Worm (Caenorhabditis elegans): Measurements from ENCODE around the gene nas-27.

DNA sequence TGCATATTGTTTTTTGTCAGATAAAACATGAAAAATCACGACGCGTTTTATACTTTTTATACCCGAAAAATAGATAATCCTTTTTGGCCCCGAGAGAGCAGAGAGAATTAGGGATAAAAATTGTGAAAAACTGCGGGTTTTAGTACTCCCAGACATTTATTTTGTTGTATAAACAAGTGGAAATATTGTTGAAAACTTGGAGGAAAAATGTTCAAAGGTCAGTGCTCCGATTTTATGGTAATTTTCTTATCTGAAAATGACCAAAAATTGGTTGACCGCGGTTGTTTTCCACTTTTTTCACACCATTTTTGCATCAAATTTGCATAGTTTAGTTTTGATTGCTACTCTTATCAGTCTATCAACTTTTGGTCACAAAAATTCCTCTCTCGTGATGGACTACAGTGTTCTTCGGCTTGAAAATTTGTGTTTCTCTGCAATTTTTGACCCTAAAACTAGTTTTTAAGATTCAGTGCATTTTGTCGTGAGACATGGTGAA is 7.0 kb downstream of the nas-27 start, which contains the start of gene dlhd-1:
- TF ChIP-seq flt-1 (GFP tag; IDR thresholded peaks at IDR 0.05): no peak
- TF ChIP-seq cog-1 (tag; optimal IDR thresholded peaks at IDR 0.05): no peak
- TF ChIP-seq ref-1 (GFP tag; conservative IDR thresholded peaks at IDR 0.05): no peak
- TF ChIP-seq med-1 (GFP tag; optimal IDR thresholded peaks at IDR 0.05; ENCODE audit: insufficient read depth): no peak
- no peak for TF ChIP-seq tab-1 (GFP tag; IDR thresholded peaks at IDR 0.05)
- no peak for TF ChIP-seq T22C8.4 (GFP tag; IDR thresholded peaks at IDR 0.05)
- no peak for TF ChIP-seq ztf-23 (GFP tag; IDR thresholded peaks at IDR 0.05)
- no peak for TF ChIP-seq klf-2 (GFP tag; conservative IDR thresholded peaks at IDR 0.05)

All from whole organism, midembryonic.